Worm (Caenorhabditis elegans) whole organism, L2 larva: ENCODE data around the gene snt-7.

Source experiments
- F13H6.1 ChIP-seq: sonication (generic microtip); optimal IDR thresholded peaks from 2 replicates; lab custom pipeline; 2016; ENCODE audit warnings: missing genetic modification characterization, missing compliant biosample characterization
- ZK546.5 ChIP-seq: sonication (generic microtip); optimal IDR thresholded peaks from 2 replicates; lab custom pipeline; 2017; ENCODE audit warnings: missing biosample characterization, missing genetic modification characterization
- aly-2 ChIP-seq: fragments of 150-350 bp; optimal IDR thresholded peaks from 2 replicates; lab custom pipeline; 2014; ENCODE audit warnings: missing biosample characterization, missing genetic modification characterization
- elt-1 ChIP-seq: fragments of 150-350 bp; optimal IDR thresholded peaks from 2 replicates; lab custom pipeline; 2014; ENCODE audit warnings: missing biosample characterization, missing genetic modification characterization
- fos-1 ChIP-seq: fragments of 150-350 bp; optimal IDR thresholded peaks from 2 replicates; lab custom pipeline; 2014; ENCODE audit warnings: missing biosample characterization, missing genetic modification characterization
- gmeb-1 ChIP-seq: fragments of 150-350 bp; optimal IDR thresholded peaks from 2 replicates; lab custom pipeline; 2014; ENCODE audit warnings: missing biosample characterization, missing genetic modification characterization
- lin-13 ChIP-seq: fragments of 150-350 bp; optimal IDR thresholded peaks from 2 replicates; lab custom pipeline; 2014; ENCODE audit warnings: missing biosample characterization, missing genetic modification reagents, missing genetic modification characterization
- mab-5 ChIP-seq: fragments of 150-350 bp; optimal IDR thresholded peaks from 2 replicates; lab custom pipeline; 2014; ENCODE audit warnings: missing biosample characterization, missing genetic modification characterization
- nhr-77 ChIP-seq: fragments of 150-350 bp; optimal IDR thresholded peaks from 2 replicates; lab custom pipeline; 2014; ENCODE audit warnings: missing biosample characterization, missing genetic modification characterization

ce11 chrX:15246182-15246581, 47.2 kb upstream of the snt-7 start, which contains the start of gene piki-1:
- TF ChIP-seq gmeb-1 (tag; lab: Kevin White, UChicago): no peak
- no peak for TF ChIP-seq F13H6.1 (tag; lab: Kevin White, UChicago)
- TF ChIP-seq elt-1 (tag; lab: Kevin White, UChicago): no peak
- no peak for TF ChIP-seq lin-13 (GFP tag; lab: Kevin White, UChicago)
- TF ChIP-seq ZK546.5 (tag; lab: Kevin White, UChicago): no peak
- no peak for TF ChIP-seq aly-2 (tag; lab: Kevin White, UChicago)
- TF ChIP-seq nhr-77 (tag; lab: Kevin White, UChicago): no peak
- no peak for TF ChIP-seq fos-1 (tag; lab: Kevin White, UChicago)
- no peak for TF ChIP-seq mab-5 (tag; lab: Kevin White, UChicago)
